Fruit fly (Drosophila melanogaster): ENCODE measurements around the gene Raf.

Raf gene

DNA sequence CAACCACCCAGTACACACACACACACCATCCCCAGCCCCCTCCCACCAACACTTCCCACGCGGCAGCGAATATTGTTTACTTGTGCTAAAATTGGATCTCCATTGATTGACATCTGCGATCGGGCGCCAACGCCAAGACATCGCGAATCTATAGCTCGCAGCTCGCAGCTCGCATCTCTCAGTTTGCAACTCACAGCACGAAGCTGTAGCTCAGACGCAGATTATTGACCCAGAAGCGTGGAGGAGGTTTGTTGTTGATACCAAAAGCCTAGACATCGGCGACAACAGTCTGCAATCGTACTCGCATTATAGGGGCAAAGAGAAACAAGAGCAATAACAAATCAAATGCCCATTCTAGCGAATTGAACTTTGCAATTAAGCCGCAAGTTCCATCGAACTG lies 41.9 kb downstream of the Raf start:
- TF ChIP-seq Rel (GFP tag; optimal IDR thresholded peaks at IDR 0.05) (no peak), Rel (tag; optimal IDR thresholded peaks at IDR 0.05) (peak; percentile 5), woc (GFP tag; optimal IDR thresholded peaks at IDR 0.05) (no peak)

DNA sequence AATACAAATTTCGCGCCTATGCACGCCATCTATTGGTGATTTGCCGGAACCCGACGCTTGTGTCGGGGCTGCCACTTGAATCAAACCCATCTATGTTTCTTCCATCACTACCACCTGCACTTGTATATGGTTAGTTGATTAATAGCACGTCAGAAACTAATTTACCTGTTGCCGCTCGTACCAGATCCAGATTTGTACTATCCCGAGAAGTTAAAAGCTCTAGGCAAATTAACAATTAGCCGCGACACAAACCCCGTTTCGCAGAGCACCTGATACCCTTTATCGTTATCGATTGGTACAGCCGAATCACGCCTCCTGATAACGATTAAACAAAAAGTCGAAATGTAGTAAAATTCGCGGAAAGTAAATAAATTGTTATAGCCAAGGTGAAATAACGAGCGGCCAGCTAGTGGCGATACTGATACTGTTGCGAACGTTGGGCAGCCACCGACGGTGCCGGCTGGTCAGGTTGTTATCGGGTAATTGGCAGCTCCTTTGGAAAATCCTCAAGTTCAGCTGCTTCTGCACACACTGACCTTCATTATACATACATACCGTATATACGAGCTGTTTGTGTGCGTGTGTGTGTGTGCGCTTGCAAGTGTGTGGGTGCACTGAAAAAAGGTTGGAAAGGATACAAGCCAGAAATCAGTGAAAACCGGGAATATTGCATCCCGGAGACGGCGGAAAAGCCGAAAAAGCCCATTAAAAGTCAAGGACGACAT lies 44.9 kb downstream of the Raf start:
- TF ChIP-seq Sp1 (GFP tag; optimal IDR thresholded peaks at IDR 0.05) = peak; percentile 13
- TF ChIP-seq Rel (GFP tag; optimal IDR thresholded peaks at IDR 0.05) = no peak
- peak; percentile 31 for TF ChIP-seq Rel (tag; optimal IDR thresholded peaks at IDR 0.05)
- TF ChIP-seq tai (GFP tag; optimal IDR thresholded peaks at IDR 0.05) = no peak
- no peak for TF ChIP-seq Mio (GFP tag; optimal IDR thresholded peaks at IDR 0.05)
- no peak for TF ChIP-seq h (GFP tag; optimal IDR thresholded peaks at IDR 0.05)
- TF ChIP-seq Myc (optimal IDR thresholded peaks at IDR 0.05) = peak; percentile 33
- no peak for TF ChIP-seq dl (GFP tag; optimal IDR thresholded peaks at IDR 0.05; ENCODE audit: insufficient read depth in 1 of 2, partially characterized antibody in 2 of 2)

DNA sequence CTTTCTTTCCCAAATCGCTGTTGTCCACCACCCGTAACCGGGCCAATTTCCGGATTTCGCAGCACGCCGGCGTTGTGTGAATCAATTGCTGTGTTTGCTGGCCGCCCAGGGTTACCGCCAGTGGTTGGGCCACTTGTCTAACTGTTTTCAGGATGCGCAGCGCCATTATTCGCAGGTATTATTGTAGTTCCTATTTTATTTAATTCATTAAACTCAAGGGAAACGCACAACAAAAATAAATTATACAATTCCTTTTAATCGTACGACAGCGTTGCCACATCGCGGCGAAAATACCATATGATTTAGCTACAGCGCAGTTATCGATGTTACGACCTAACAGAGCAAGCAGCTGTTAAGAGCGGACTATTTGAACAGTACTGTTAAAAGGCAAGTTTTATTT lies 49.1 kb downstream of the Raf start, which contains the start of gene mRpL14:
Gene mRpL14, minus strand, starts transcription at position 280 of the 400 bp plus-strand sequence.
- TF ChIP-seq ey (GFP tag; optimal IDR thresholded peaks at IDR 0.05) (no peak), Sp1 (GFP tag; optimal IDR thresholded peaks at IDR 0.05) (no peak), Hnf4 (GFP tag; optimal IDR thresholded peaks at IDR 0.05) (no peak), Dfd (GFP tag; optimal IDR thresholded peaks at IDR 0.05) (no peak), sage (GFP tag; optimal IDR thresholded peaks at IDR 0.05) (no peak)

DNA sequence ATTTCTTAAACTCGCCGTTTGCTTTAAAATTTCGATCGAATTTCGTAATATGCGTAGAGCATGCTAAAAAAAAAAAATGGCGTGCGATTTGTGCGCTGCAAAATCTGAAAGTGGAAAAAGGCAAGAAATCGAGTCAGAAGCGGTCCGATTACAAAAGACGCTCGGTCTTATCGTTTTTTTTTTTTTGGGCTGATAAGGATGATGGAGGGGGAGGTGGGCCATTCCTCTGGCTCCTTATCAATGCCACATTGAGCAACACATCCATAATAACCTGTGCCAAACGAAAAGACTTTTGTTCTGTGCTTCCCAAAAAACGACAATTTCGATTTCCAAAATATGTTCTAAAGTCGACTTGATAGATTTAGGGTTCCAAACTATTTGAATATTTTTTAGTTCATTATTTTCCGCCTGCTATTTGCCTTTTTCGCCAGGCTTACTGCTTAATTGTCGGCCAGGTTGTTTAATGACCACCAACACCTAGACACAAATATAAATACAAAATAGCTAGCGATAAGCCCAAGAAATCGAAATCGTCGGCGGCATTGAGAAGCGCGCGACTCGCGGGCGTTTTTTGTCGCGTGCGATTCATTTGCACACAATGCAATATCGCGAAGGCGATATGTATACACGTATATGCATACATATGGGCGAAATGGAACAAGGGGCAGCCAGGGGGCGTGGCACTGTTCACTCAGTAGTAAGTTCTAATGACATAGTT lies 54.4 kb downstream of the Raf start:
- no peak for TF ChIP-seq Rel (GFP tag; optimal IDR thresholded peaks at IDR 0.05)
- peak; percentile 55 for TF ChIP-seq Rel (tag; optimal IDR thresholded peaks at IDR 0.05)
- no peak for TF ChIP-seq Mio (GFP tag; optimal IDR thresholded peaks at IDR 0.05)
- TF ChIP-seq jim (GFP tag; optimal IDR thresholded peaks at IDR 0.05) = peak; percentile 59
- TF ChIP-seq Myc (optimal IDR thresholded peaks at IDR 0.05) = peak; percentile 20
- no peak for TF ChIP-seq sv (GFP tag; optimal IDR thresholded peaks at IDR 0.05)

DNA sequence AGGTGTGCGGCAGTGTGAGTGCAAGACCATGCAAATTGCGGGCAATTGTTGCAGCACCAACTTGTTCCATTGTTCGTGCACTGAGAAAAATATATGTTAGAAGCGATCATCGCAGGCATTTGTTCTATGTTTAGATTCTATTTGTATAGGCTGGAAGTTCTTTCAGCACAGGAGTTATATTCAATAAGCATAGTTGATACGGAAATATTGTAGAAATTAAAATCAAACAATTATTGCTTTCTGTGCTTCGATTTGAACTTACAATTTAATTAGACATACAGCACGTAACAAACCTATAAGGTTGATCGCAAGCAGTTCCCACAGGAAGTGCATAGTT lies 54.9 kb downstream of the Raf start:
- TF ChIP-seq Dfd (GFP tag; optimal IDR thresholded peaks at IDR 0.05) = no peak
- TF ChIP-seq Vsx2 (GFP tag; optimal IDR thresholded peaks at IDR 0.05; ENCODE audit: partially characterized antibody) = no peak
- no peak for TF ChIP-seq brk (GFP tag; optimal IDR thresholded peaks at IDR 0.05)
- TF ChIP-seq foxo (GFP tag; optimal IDR thresholded peaks at IDR 0.05) = peak in 1 of 2 experiments; percentile 17
- TF ChIP-seq psq (GFP tag; optimal IDR thresholded peaks at IDR 0.05) = no peak

DNA sequence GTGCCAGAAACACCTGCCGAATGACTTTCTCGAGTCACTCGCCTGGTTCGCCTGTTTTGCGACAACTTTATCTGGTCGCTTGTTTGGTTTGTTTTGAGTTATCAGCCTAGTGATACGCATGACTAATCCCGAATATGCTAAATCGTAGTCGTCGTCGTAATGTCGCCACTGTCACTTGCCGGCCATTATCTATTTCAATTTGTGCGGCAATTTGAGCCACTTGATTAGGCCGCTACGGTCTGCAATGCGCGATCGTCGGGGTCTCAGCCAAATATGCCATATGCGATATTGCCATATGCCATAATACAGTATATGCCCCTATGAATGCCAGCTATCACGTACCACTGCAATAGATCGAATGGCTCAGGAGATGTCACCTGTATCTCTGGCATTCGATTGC lies 57.6 kb downstream of the Raf start:
- TF ChIP-seq Mio (GFP tag; optimal IDR thresholded peaks at IDR 0.05) = no peak

DNA sequence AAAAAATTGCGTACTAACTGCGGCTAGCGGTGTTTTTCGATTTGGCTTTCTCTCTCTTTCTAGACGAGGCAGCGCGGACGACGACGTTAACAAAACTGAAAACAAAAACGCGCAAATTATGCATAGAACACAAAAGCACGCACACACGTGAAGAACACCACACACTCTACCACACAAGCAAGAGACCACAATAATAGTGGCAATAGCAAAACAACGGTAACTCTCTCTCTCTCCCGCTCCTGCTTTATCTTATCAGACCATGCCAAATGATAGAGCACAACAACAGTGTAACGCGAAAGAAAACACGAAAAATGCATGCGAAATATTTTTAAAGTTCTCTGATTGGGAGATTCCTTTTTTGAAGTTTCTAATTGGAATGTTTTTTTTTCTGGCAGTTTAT lies 58.9 kb downstream of the Raf start:
- no peak for TF ChIP-seq Dif (GFP tag; optimal IDR thresholded peaks at IDR 0.05; ENCODE audit: partially characterized antibody)
- TF ChIP-seq Abd-B (GFP tag; optimal IDR thresholded peaks at IDR 0.05) = no peak
- TF ChIP-seq Rel (GFP tag; optimal IDR thresholded peaks at IDR 0.05) = no peak
- TF ChIP-seq Rel (tag; optimal IDR thresholded peaks at IDR 0.05) = no peak
- TF ChIP-seq CrebA (GFP tag; optimal IDR thresholded peaks at IDR 0.05; ENCODE audit: borderline replicate concordance) = no peak
- no peak for TF ChIP-seq CG9705 (GFP tag; optimal IDR thresholded peaks at IDR 0.05)
- TF ChIP-seq HLH106 (tag; optimal IDR thresholded peaks at IDR 0.05) = no peak
- TF ChIP-seq tai (GFP tag; optimal IDR thresholded peaks at IDR 0.05) = no peak
- TF ChIP-seq dsf (GFP tag; optimal IDR thresholded peaks at IDR 0.05; ENCODE audit: borderline replicate concordance) = no peak
- TF ChIP-seq Jra (GFP tag; optimal IDR thresholded peaks at IDR 0.05) = no peak
- no peak for TF ChIP-seq GATAd (GFP tag; optimal IDR thresholded peaks at IDR 0.05)
- no peak for TF ChIP-seq brk (GFP tag; optimal IDR thresholded peaks at IDR 0.05)
- no peak for TF ChIP-seq rgr (GFP tag; optimal IDR thresholded peaks at IDR 0.05)
- TF ChIP-seq ey (GFP tag; optimal IDR thresholded peaks at IDR 0.05) = no peak

All from whole organism, wandering third instar larva.